Fruit fly (Drosophila melanogaster) whole organism, embryonic: Measurements from ENCODE around the gene CG10581.

Experiments used
- Atf-2 ChIP-seq: fragments of 200-800 bp; sonication (Bioruptor generic); optimal IDR thresholded peaks from 2 replicates; lab custom pipeline; 2016; ENCODE audit warnings: missing biosample characterization, missing genetic modification characterization
- Awh ChIP-seq: fragments of 200-800 bp; sonication (Bioruptor generic); IDR thresholded peaks from 2 replicates; pipeline ENCODE4, ENCODE4 v1.3.6; 2022; ENCODE audit warnings: missing biosample characterization, missing genetic modification characterization
- CG10147 ChIP-seq: fragments of 200-800 bp; sonication (Bioruptor generic); optimal IDR thresholded peaks from 2 replicates; lab custom pipeline; 2019; ENCODE audit warnings: missing biosample characterization, mild to moderate bottlenecking, missing genetic modification characterization, moderate library complexity
- CG11085 ChIP-seq: fragments of 200-800 bp; sonication (Bioruptor generic); IDR thresholded peaks from 2 replicates; pipeline ENCODE4 v1.3.6; 2022; ENCODE audit warnings: missing biosample characterization, missing genetic modification characterization
- CG11093 ChIP-seq: fragments of 200-800 bp; sonication (Bioruptor generic); IDR thresholded peaks from 3 replicates; pipeline ENCODE4 v1.3.6; 2022; ENCODE audit warnings: missing biosample characterization, missing genetic modification characterization
- CG11560 ChIP-seq: fragments of 200-800 bp; sonication (Bioruptor generic); IDR thresholded peaks from 3 replicates; pipeline ENCODE4 v1.3.6; 2022; ENCODE audit warnings: missing biosample characterization, missing genetic modification characterization
- CG14667 ChIP-seq: fragments of 200-800 bp; sonication (Bioruptor generic); IDR thresholded peaks from 2 replicates; pipeline ENCODE4 v1.3.6; 2022; ENCODE audit warnings: missing biosample characterization, missing genetic modification characterization
- CG15011 ChIP-seq: fragments of 200-800 bp; sonication (Bioruptor generic); optimal IDR thresholded peaks from 3 replicates; lab custom pipeline; 2018; ENCODE audit warnings: missing biosample characterization, mild to moderate bottlenecking, missing genetic modification characterization
- CG18764 ChIP-seq: fragments of 200-800 bp; sonication (Bioruptor generic); optimal IDR thresholded peaks from 3 replicates; lab custom pipeline; 2016; ENCODE audit warnings: missing biosample characterization, missing genetic modification characterization
- CG31441 ChIP-seq: fragments of 200-800 bp; sonication (Bioruptor generic); IDR thresholded peaks from 2 replicates; pipeline ENCODE4 v1.3.6; 2022; ENCODE audit warnings: missing biosample characterization, missing genetic modification characterization
- CG3163 ChIP-seq: fragments of 200-800 bp; sonication (Bioruptor generic); optimal IDR thresholded peaks from 3 replicates; lab custom pipeline; 2016; ENCODE audit warnings: missing biosample characterization, missing genetic modification characterization
- CG34224 ChIP-seq: fragments of 200-800 bp; sonication (Bioruptor generic); IDR thresholded peaks from 3 replicates; pipeline ENCODE4 v1.3.6; 2022; ENCODE audit warnings: missing biosample characterization, missing genetic modification characterization; ENCODE audit not compliant: partially characterized antibody
- CG43689 ChIP-seq: fragments of 200-800 bp; sonication (Bioruptor generic); IDR thresholded peaks from 2 replicates; pipeline ENCODE4 v1.3.6; 2022; ENCODE audit warnings: missing biosample characterization, missing genetic modification characterization
- CG6254 ChIP-seq: fragments of 200-800 bp; sonication (Bioruptor generic); optimal IDR thresholded peaks from 3 replicates; lab custom pipeline; 2017; ENCODE audit warnings: mild to moderate bottlenecking, missing biosample characterization, missing genetic modification reagents, missing genetic modification characterization
- CG6272 ChIP-seq: fragments of 200-800 bp; sonication (Bioruptor generic); IDR thresholded peaks from 2 replicates; pipeline ENCODE4 v1.3.6; 2022; ENCODE audit warnings: missing biosample characterization, missing genetic modification characterization
- CG6813 ChIP-seq: fragments of 200-800 bp; sonication (Bioruptor generic); optimal IDR thresholded peaks from 2 replicates; lab custom pipeline; 2017; ENCODE audit warnings: missing biosample characterization, missing genetic modification characterization, mild to moderate bottlenecking, moderate library complexity, missing genetic modification reagents
- CG7357 ChIP-seq: fragments of 200-800 bp; sonication (Bioruptor generic); IDR thresholded peaks from 3 replicates; pipeline ENCODE4 v1.3.6; 2022; ENCODE audit warnings: missing biosample characterization, missing genetic modification characterization
- CG8765 ChIP-seq: fragments of 200-800 bp; sonication (Bioruptor generic); IDR thresholded peaks from 2 replicates; pipeline ENCODE4 v1.3.6; 2022; ENCODE audit warnings: missing biosample characterization, missing genetic modification characterization
- CG9876 ChIP-seq: fragments of 200-800 bp; sonication (Bioruptor generic); optimal IDR thresholded peaks from 2 replicates; lab custom pipeline; 2016; ENCODE audit warnings: missing biosample characterization, missing genetic modification characterization
- Doc3 ChIP-seq: fragments of 200-800 bp; sonication (Bioruptor generic); IDR thresholded peaks from 3 replicates; pipeline ENCODE4 v1.3.6; 2022; ENCODE audit warnings: missing biosample characterization, missing genetic modification characterization; ENCODE audit not compliant: partially characterized antibody
- HLH4C ChIP-seq: fragments of 200-800 bp; sonication (Bioruptor generic); IDR thresholded peaks from 3 replicates; pipeline ENCODE4 v1.3.6; 2022; ENCODE audit warnings: missing biosample characterization, missing genetic modification characterization; ENCODE audit not compliant: partially characterized antibody
- HLHmδ ChIP-seq: fragments of 200-800 bp; sonication (Bioruptor generic); optimal IDR thresholded peaks from 2 replicates; lab custom pipeline; 2018; ENCODE audit warnings: missing biosample characterization, mild to moderate bottlenecking, missing genetic modification characterization, moderate library complexity
- Kr ChIP-seq: fragments of 200-800 bp; sonication (Bioruptor generic); optimal IDR thresholded peaks from 2 replicates; lab custom pipeline; 2017; ENCODE audit warnings: missing biosample characterization, mild to moderate bottlenecking, missing genetic modification characterization
- Side ChIP-seq: fragments of 200-800 bp; sonication (Bioruptor generic); optimal IDR thresholded peaks from 2 replicates; lab custom pipeline; 2016; ENCODE audit warnings: missing biosample characterization, missing genetic modification characterization
- Sox100B ChIP-seq: fragments of 200-800 bp; sonication (Bioruptor generic); optimal IDR thresholded peaks from 3 replicates; lab custom pipeline; 2018; ENCODE audit warnings: missing biosample characterization, mild to moderate bottlenecking, missing genetic modification characterization
- ac ChIP-seq: fragments of 200-800 bp; sonication (Bioruptor generic); optimal IDR thresholded peaks from 3 replicates; lab custom pipeline; 2017; ENCODE audit warnings: missing biosample characterization, mild to moderate bottlenecking, missing genetic modification characterization
- cato ChIP-seq: fragments of 200-800 bp; sonication (Bioruptor generic); optimal IDR thresholded peaks from 2 replicates; lab custom pipeline; 2016; ENCODE audit warnings: missing biosample characterization, missing genetic modification characterization, borderline replicate concordance
- corto ChIP-seq: fragments of 200-800 bp; sonication (Bioruptor generic); optimal IDR thresholded peaks from 2 replicates; lab custom pipeline; 2016; ENCODE audit warnings: missing biosample characterization, mild to moderate bottlenecking, missing genetic modification characterization, moderate library complexity
- crol ChIP-seq: fragments of 200-800 bp; sonication (Bioruptor generic); IDR thresholded peaks from 2 replicates; pipeline ENCODE4 v1.3.6; 2022; ENCODE audit warnings: missing biosample characterization, missing genetic modification characterization
- cwo ChIP-seq: fragments of 200-800 bp; sonication (Bioruptor generic); optimal IDR thresholded peaks from 3 replicates; lab custom pipeline; 2017; ENCODE audit warnings: missing biosample characterization, missing genetic modification characterization, mild to moderate bottlenecking, moderate library complexity, missing genetic modification reagents
- fd3F ChIP-seq: fragments of 200-800 bp; sonication (Bioruptor generic); optimal IDR thresholded peaks from 2 replicates; lab custom pipeline; 2018; ENCODE audit warnings: missing biosample characterization, mild to moderate bottlenecking, missing genetic modification characterization, moderate library complexity
- fd64A ChIP-seq: fragments of 200-800 bp; sonication (Bioruptor generic); optimal IDR thresholded peaks from 3 replicates; lab custom pipeline; 2018; ENCODE audit warnings: missing biosample characterization, mild to moderate bottlenecking, missing genetic modification characterization
- gfzf ChIP-seq: fragments of 200-800 bp; sonication (Bioruptor generic); optimal IDR thresholded peaks from 2 replicates; lab custom pipeline; 2016; ENCODE audit warnings: missing biosample characterization, mild to moderate bottlenecking, missing genetic modification characterization, moderate library complexity
- gsb-n ChIP-seq: fragments of 200-800 bp; sonication (Bioruptor generic); optimal IDR thresholded peaks from 3 replicates; lab custom pipeline; 2018; ENCODE audit warnings: missing biosample characterization, mild to moderate bottlenecking, missing genetic modification characterization
- inv ChIP-seq: fragments of 200-800 bp; sonication (Bioruptor generic); IDR thresholded peaks from 2 replicates; pipeline ENCODE4 v1.3.6; 2022; ENCODE audit warnings: missing biosample characterization, missing genetic modification characterization; ENCODE audit not compliant: partially characterized antibody
- mam ChIP-seq: fragments of 200-800 bp; sonication (Bioruptor generic); optimal IDR thresholded peaks from 3 replicates; lab custom pipeline; 2016; ENCODE audit warnings: missing biosample characterization, missing genetic modification characterization
- mld ChIP-seq: fragments of 200-800 bp; sonication (Bioruptor generic); IDR thresholded peaks from 3 replicates; pipeline ENCODE4 v1.3.6; 2022; ENCODE audit warnings: missing biosample characterization, missing genetic modification characterization; ENCODE audit not compliant: partially characterized antibody
- p53 ChIP-seq: fragments of 200-800 bp; sonication (Bioruptor generic); optimal IDR thresholded peaks from 2 replicates; lab custom pipeline; 2016; ENCODE audit warnings: missing biosample characterization, missing genetic modification characterization
- pfk ChIP-seq: fragments of 200-800 bp; sonication (Bioruptor generic); optimal IDR thresholded peaks from 2 replicates; lab custom pipeline; 2018; ENCODE audit warnings: missing biosample characterization, mild to moderate bottlenecking, missing genetic modification characterization, moderate library complexity
- sc ChIP-seq, 3 experiments: fragments of >200 bp in 2 of 3; fragments of 200-800 bp in 1 of 3; sonication (Bioruptor generic) in 1 of 3; optimal IDR thresholded peaks; 2 replicates in 2 of 3; 3 replicates in 1 of 3; lab custom pipeline; 2017; ENCODE audit warnings: mild to moderate bottlenecking in 1 of 3, missing biosample characterization in 1 of 3, missing genetic modification characterization in 1 of 3, missing genetic modification reagents in 1 of 3
- schlank ChIP-seq: fragments of 200-800 bp; sonication (Bioruptor generic); optimal IDR thresholded peaks from 2 replicates; lab custom pipeline; 2018; ENCODE audit warnings: missing biosample characterization, mild to moderate bottlenecking, missing genetic modification characterization
- scrt ChIP-seq: fragments of 200-800 bp; sonication (Bioruptor generic); optimal IDR thresholded peaks from 2 replicates; lab custom pipeline; 2018; ENCODE audit warnings: missing biosample characterization, mild to moderate bottlenecking, missing genetic modification characterization, moderate library complexity
- slou ChIP-seq: fragments of 200-800 bp; sonication (Bioruptor generic); optimal IDR thresholded peaks from 3 replicates; lab custom pipeline; 2016; ENCODE audit warnings: missing biosample characterization, missing genetic modification characterization
- sna ChIP-seq: fragments of 200-800 bp; sonication (Bioruptor generic); IDR thresholded peaks from 2 replicates; pipeline ENCODE4 v1.3.6; 2022; ENCODE audit warnings: missing biosample characterization, missing genetic modification characterization; ENCODE audit not compliant: partially characterized antibody
- sob ChIP-seq: fragments of 200-800 bp; sonication (Bioruptor generic); IDR thresholded peaks from 2 replicates; pipeline ENCODE4 v1.3.6; 2022; ENCODE audit warnings: missing biosample characterization, missing genetic modification characterization
- sug ChIP-seq: fragments of 200-800 bp; optimal IDR thresholded peaks from 2 replicates; lab custom pipeline; 2019; ENCODE audit warnings: missing biosample characterization, mild to moderate bottlenecking, missing genetic modification characterization, moderate library complexity
- trem ChIP-seq: fragments of 200-800 bp; optimal IDR thresholded peaks from 3 replicates; lab custom pipeline; 2019; ENCODE audit warnings: missing biosample characterization, mild to moderate bottlenecking, missing genetic modification characterization, moderate library complexity

Gene CG10581

DNA sequence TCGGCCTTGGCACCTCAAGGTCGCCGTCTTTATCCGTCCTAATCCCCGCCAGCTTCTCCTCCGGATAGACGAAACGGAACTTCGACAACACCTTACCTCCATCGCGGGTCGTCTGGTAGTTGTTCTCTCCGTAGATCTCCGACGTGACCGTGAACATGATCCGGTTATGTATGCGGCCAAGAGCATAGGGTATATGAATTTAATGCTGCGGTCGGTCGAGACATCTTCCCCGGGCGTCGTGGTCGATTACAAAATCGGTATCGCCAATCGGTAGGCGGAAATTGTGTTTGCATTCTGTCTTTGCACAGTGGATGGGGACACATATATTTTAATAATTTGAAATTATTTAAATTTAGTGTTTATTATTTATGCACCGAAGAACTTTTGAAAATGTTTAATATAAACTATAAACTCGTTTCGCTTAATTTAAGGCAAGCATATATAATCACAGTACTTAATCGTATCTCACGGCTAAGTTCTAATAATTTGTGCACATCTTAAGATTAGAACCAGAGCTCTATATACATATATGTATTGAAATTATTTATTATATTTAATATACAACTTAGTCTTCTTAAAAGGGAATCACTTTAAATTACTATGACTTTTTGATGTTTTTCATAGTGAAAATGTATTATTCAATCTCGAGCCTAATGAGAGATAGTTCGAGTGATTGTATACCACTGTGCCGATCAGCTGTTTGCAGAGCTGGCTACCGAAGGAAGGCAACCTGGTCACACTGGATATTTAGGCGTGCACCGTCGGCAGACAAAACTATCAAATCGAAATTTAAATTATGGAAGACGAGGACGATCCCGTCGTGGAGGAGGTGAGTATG, 2.7 kb downstream of the CG10581 start, which contains the start of the genes CG10584 and Polr3E (continued):
- TF ChIP-seq CG43689 (GFP tag; lab: Robert Waterston, UW), result no peak
- TF ChIP-seq inv, result no peak
- peak; percentile 42; the same call in 1 of the 3 replicates for TF ChIP-seq CG34224 (GFP tag; lab: Robert Waterston, UW)
- TF ChIP-seq CG3163 (GFP tag; lab: Kevin White, UChicago), result no peak
- peak; percentile 87 for TF ChIP-seq scrt (GFP tag; lab: Kevin White, UChicago)
- TF ChIP-seq fd64A, result peak; percentile 46
- TF ChIP-seq CG14667 (GFP tag; lab: Robert Waterston, UW), result peak; percentile 67
- TF ChIP-seq crol (GFP tag; lab: Robert Waterston, UW), result no peak
- peak; percentile 28; the same call in 1 of the 3 replicates for TF ChIP-seq Doc3 (GFP tag; lab: Robert Waterston, UW)
- TF ChIP-seq cwo (GFP tag; lab: Kevin White, UChicago), result peak; percentile 91
- peak; percentile 73 for TF ChIP-seq CG7357 (GFP tag; lab: Robert Waterston, UW)
- peak; percentile 73 for TF ChIP-seq schlank (tag; lab: Kevin White, UChicago)
- TF ChIP-seq cato, result peak; percentile 83
- peak; percentile 95 for TF ChIP-seq sug (tag; lab: Kevin White, UChicago)
- TF ChIP-seq Kr (GFP tag; lab: Kevin White, UChicago), result peak; percentile 16
- peak; percentile 90 for TF ChIP-seq CG6254
- TF ChIP-seq CG18764, result peak; percentile 84
- peak; percentile 70 for TF ChIP-seq CG11085 (GFP tag; lab: Robert Waterston, UW)
- TF ChIP-seq HLH4C (GFP tag; lab: Robert Waterston, UW), result peak; percentile 52; the same call in 2 of the 3 replicates
- peak; percentile 92 for TF ChIP-seq gsb-n (tag; lab: Kevin White, UChicago)
- TF ChIP-seq Awh (GFP tag; lab: Robert Waterston, UW), result peak; percentile 80
- TF ChIP-seq CG31441 (GFP tag; lab: Robert Waterston, UW), result peak; percentile 98
- peak; percentile 79 for TF ChIP-seq CG15011
- TF ChIP-seq CG9876 (GFP tag; lab: Kevin White, UChicago), result peak; percentile 34
- no peak for TF ChIP-seq mld
- TF ChIP-seq p53, result no peak
- peak; percentile 72 for TF ChIP-seq corto (GFP tag; lab: Kevin White, UChicago)
- TF ChIP-seq sob, result peak; percentile 80; the same call in 1 of the 2 replicates
- peak; percentile 88 for TF ChIP-seq trem
- no peak for TF ChIP-seq HLHmδ
- TF ChIP-seq pfk (GFP tag; lab: Kevin White, UChicago), result peak; percentile 50
- peak; percentile 62; the same call in 1 of the 2 replicates for TF ChIP-seq CG8765 (GFP tag; lab: Robert Waterston, UW)
- peak; percentile 93 for TF ChIP-seq CG6813
- TF ChIP-seq CG6272 (GFP tag; lab: Robert Waterston, UW), result peak; percentile 78
- peak; percentile 57 for TF ChIP-seq mam (GFP tag; lab: Kevin White, UChicago)
- TF ChIP-seq slou (GFP tag; lab: Kevin White, UChicago), result peak; percentile 87
- TF ChIP-seq sc (optimal IDR thresholded peaks at IDR 0.05; lab: Kevin White, UChicago), result no peak
- peak; percentile 92 for TF ChIP-seq sc (GFP tag; optimal IDR thresholded peaks at IDR 0.05; lab: Kevin White, UChicago)
- peak; percentile 51 for TF ChIP-seq Atf-2 (GFP tag; lab: Kevin White, UChicago)
- TF ChIP-seq Side (GFP tag; lab: Kevin White, UChicago), result peak; percentile 28
- peak; percentile 97 for TF ChIP-seq Sox100B (GFP tag; lab: Kevin White, UChicago)
- peak; percentile 54; the same call in 2 of the 3 replicates for TF ChIP-seq CG11093
- TF ChIP-seq ac (GFP tag; lab: Kevin White, UChicago), result peak; percentile 67
- TF ChIP-seq fd3F (GFP tag; lab: Kevin White, UChicago), result peak; percentile 90
- TF ChIP-seq sna (GFP tag; lab: Robert Waterston, UW), result peak; percentile 61; the same call in 1 of the 2 replicates
- peak; percentile 51; the same call in 2 of the 3 replicates for TF ChIP-seq CG11560 (tag; lab: Robert Waterston, UW)
- peak; percentile 58 for TF ChIP-seq gfzf (GFP tag; lab: Kevin White, UChicago)
- TF ChIP-seq CG10147, result peak; percentile 94
